Worm (Caenorhabditis elegans): ENCODE results near the gene str-99.

str-99 gene

ce11 chrV:16118601-16119000 lies 39.7 kb downstream of the str-99 start, which contains the start of gene str-103:
str-103 (minus strand) TSS chrV:16118701.
- no peak for TF ChIP-seq ceh-88 (GFP tag; IDR thresholded peaks at IDR 0.05)
- TF ChIP-seq zag-1 (tag; optimal IDR thresholded peaks at IDR 0.05), result no peak
- no peak for TF ChIP-seq F16B12.6 (tag; optimal IDR thresholded peaks at IDR 0.05)
- TF ChIP-seq nhr-71 (tag; optimal IDR thresholded peaks at IDR 0.05), result no peak
- no peak for TF ChIP-seq Y116A8C.19 (tag; optimal IDR thresholded peaks at IDR 0.05; ENCODE audit: borderline replicate concordance)
- TF ChIP-seq irx-1 (tag; optimal IDR thresholded peaks at IDR 0.05), result no peak
- no peak for TF ChIP-seq pqm-1 (tag; optimal IDR thresholded peaks at IDR 0.05)
- TF ChIP-seq sup-37 (GFP tag; optimal IDR thresholded peaks at IDR 0.05), result no peak
- no peak for TF ChIP-seq ets-5 (GFP tag; IDR thresholded peaks at IDR 0.05)
- no peak for TF ChIP-seq nhr-237 (tag; optimal IDR thresholded peaks at IDR 0.05)

ce11 chrV:16115381-16115780 lies 42.9 kb downstream of the str-99 start, which contains the start of gene str-25:
str-25 (plus strand) TSS chrV:16115681.
- no peak for TF ChIP-seq elt-2 (tag; optimal IDR thresholded peaks at IDR 0.05)
- TF ChIP-seq aly-2 (tag; optimal IDR thresholded peaks at IDR 0.05), result no peak
- no peak for TF ChIP-seq grh-1 (GFP tag; IDR thresholded peaks at IDR 0.05)
- no peak for TF ChIP-seq rnt-1 (tag; optimal IDR thresholded peaks at IDR 0.05)
- TF ChIP-seq swsn-7 (tag; optimal IDR thresholded peaks at IDR 0.05), result no peak
- no peak for TF ChIP-seq pax-3 (tag; optimal IDR thresholded peaks at IDR 0.05)
- TF ChIP-seq nhr-76 (tag; optimal IDR thresholded peaks at IDR 0.05), result no peak
- TF ChIP-seq efl-1 (optimal IDR thresholded peaks at IDR 0.05), result no peak
- no peak for TF ChIP-seq efl-1 (GFP tag; optimal IDR thresholded peaks at IDR 0.05 in 1 of 2)
- no peak for TF ChIP-seq mep-1 (tag; optimal IDR thresholded peaks at IDR 0.05)
- TF ChIP-seq dpl-1 (GFP tag; optimal IDR thresholded peaks at IDR 0.05), result no peak
- TF ChIP-seq aha-1 (tag; optimal IDR thresholded peaks at IDR 0.05), result no peak
- TF ChIP-seq ama-1 (optimal IDR thresholded peaks at IDR 0.05), result no peak
- no peak for TF ChIP-seq C34B4.2 (tag; optimal IDR thresholded peaks at IDR 0.05)
- TF ChIP-seq hlh-4 (tag; optimal IDR thresholded peaks at IDR 0.05), result no peak

- TF ChIP-seq irx-1 (tag; optimal IDR thresholded peaks at IDR 0.05) (no peak), lin-14 (GFP tag; optimal IDR thresholded peaks at IDR 0.05) (no peak), nhr-11 (tag; optimal IDR thresholded peaks at IDR 0.05) (no peak), nhr-77 (tag; optimal IDR thresholded peaks at IDR 0.05) (no peak), nhr-12 (tag; optimal IDR thresholded peaks at IDR 0.05) (no peak), vab-15 (tag; optimal IDR thresholded peaks at IDR 0.05) (no peak), tlp-1 (tag; optimal IDR thresholded peaks at IDR 0.05) (no peak), nhr-71 (tag; optimal IDR thresholded peaks at IDR 0.05) (no peak), elt-2 (tag; optimal IDR thresholded peaks at IDR 0.05) (no peak), sup-37 (GFP tag; optimal IDR thresholded peaks at IDR 0.05) (no peak), unc-30 (tag; optimal IDR thresholded peaks at IDR 0.05) (no peak), snu-23 (GFP tag; optimal IDR thresholded peaks at IDR 0.05) (no peak), jun-1 (tag; optimal IDR thresholded peaks at IDR 0.05) (no peak), ztf-11 (tag; optimal IDR thresholded peaks at IDR 0.05) (no peak), unc-62 (GFP tag; optimal IDR thresholded peaks at IDR 0.05) (no peak), mab-9 (GFP tag; IDR thresholded peaks at IDR 0.05) (no peak)
These were observed 44.1 kb downstream of the str-99 start, which contains the start of gene srxa-16 for ce11 chrV:16114237-16114636. srxa-16 (minus strand) TSS chrV:16114337.

Data from whole organism, L1 larva.